Worm (Caenorhabditis elegans) whole organism, L1 larva: ENCODE measurements around the gene F49C12.1.

ENCODE experiments used
- C04F5.9 ChIP-seq: sonication (generic microtip); optimal IDR thresholded peaks from 2 replicates; lab custom pipeline; 2016; ENCODE audit warnings: missing genetic modification characterization, missing compliant biosample characterization
- C16A3.4 ChIP-seq: fragments of 150-350 bp; optimal IDR thresholded peaks from 2 replicates; lab custom pipeline; 2014; ENCODE audit warnings: missing biosample characterization, missing genetic modification characterization
- alr-1 ChIP-seq: fragments of 200-800 bp; sonication (Bioruptor generic); optimal IDR thresholded peaks from 2 replicates; lab custom pipeline; 2018; ENCODE audit warnings: borderline replicate concordance, mild to moderate bottlenecking, missing genetic modification characterization, missing compliant biosample characterization
- aly-2 ChIP-seq: fragments of 150-350 bp; optimal IDR thresholded peaks from 2 replicates; lab custom pipeline; 2014; ENCODE audit warnings: missing biosample characterization, missing genetic modification characterization
- ama-1 ChIP-seq: fragments of 150-350 bp; optimal IDR thresholded peaks from 2 replicates; lab custom pipeline; 2014
- blmp-1 ChIP-seq: fragments of 150-350 bp; optimal IDR thresholded peaks from 2 replicates; lab custom pipeline; 2014; ENCODE audit warnings: missing biosample characterization, missing genetic modification characterization
- ceh-82 ChIP-seq, 3 experiments: fragments of 150-350 bp in 1 of 3; sonication (generic microtip) in 2 of 3; optimal IDR thresholded peaks; 2 replicates each; lab custom pipeline; 2014 to 2017; ENCODE audit warnings: missing biosample characterization in 3 of 3, missing genetic modification characterization in 3 of 3
- ceh-88 ChIP-seq: fragments of 200-800 bp; sonication (Bioruptor generic); IDR thresholded peaks from 2 replicates; pipeline ENCODE4 v1.3.6; 2022; ENCODE audit warnings: missing genetic modification characterization, missing compliant biosample characterization
- dpl-1 ChIP-seq, 3 experiments: fragments of 150-350 bp in 2 of 3; sonication (generic microtip) in 1 of 3; optimal IDR thresholded peaks; 2 replicates each; lab custom pipeline; 2014 to 2017; ENCODE audit warnings: missing biosample characterization in 3 of 3, missing genetic modification characterization in 3 of 3, missing genetic modification reagents in 3 of 3
- efl-1 ChIP-seq, 4 experiments: fragments of 150-350 bp; optimal IDR thresholded peaks in 3 of 4; peaks in 1 of 4; 1 replicate in 1 of 4; 2 replicates in 3 of 4; lab custom pipeline; 2014; ENCODE audit warnings: missing biosample characterization in 2 of 4, missing genetic modification characterization in 2 of 4, missing genetic modification reagents in 2 of 4
- elt-2 ChIP-seq: sonication (generic microtip); optimal IDR thresholded peaks from 2 replicates; lab custom pipeline; 2016; ENCODE audit warnings: missing genetic modification characterization, mild to moderate bottlenecking, inconsistent platforms, missing compliant biosample characterization, missing genetic modification reagents
- ets-5 ChIP-seq: fragments of 200-800 bp; sonication (Bioruptor generic); IDR thresholded peaks from 2 replicates; pipeline ENCODE4 v1.3.6; 2022; ENCODE audit warnings: missing genetic modification characterization, missing compliant biosample characterization
- fkh-4 ChIP-seq: sonication (generic microtip); optimal IDR thresholded peaks from 2 replicates; lab custom pipeline; 2016; ENCODE audit warnings: missing compliant biosample characterization, missing genetic modification characterization, borderline replicate concordance
- fkh-8 ChIP-seq: sonication (generic microtip); optimal IDR thresholded peaks from 2 replicates; lab custom pipeline; 2016; ENCODE audit warnings: mild to moderate bottlenecking, missing genetic modification characterization, missing compliant biosample characterization
- fos-1 ChIP-seq: fragments of 150-350 bp; optimal IDR thresholded peaks from 2 replicates; lab custom pipeline; 2014; ENCODE audit warnings: missing biosample characterization, missing genetic modification characterization
- grh-1 ChIP-seq: fragments of 200-800 bp; sonication (Bioruptor generic); IDR thresholded peaks from 2 replicates; pipeline ENCODE4 v1.3.6; 2022; ENCODE audit warnings: missing genetic modification reagents, missing genetic modification characterization, missing compliant biosample characterization
- hpl-2 ChIP-seq: fragments of 150-350 bp; optimal IDR thresholded peaks from 2 replicates; lab custom pipeline; 2014; ENCODE audit warnings: missing biosample characterization, missing genetic modification reagents, missing genetic modification characterization
- isw-1 ChIP-seq: fragments of 200-800 bp; sonication (Bioruptor generic); IDR thresholded peaks from 2 replicates; pipeline ENCODE4 v1.3.6; 2022; ENCODE audit warnings: missing genetic modification characterization, missing compliant biosample characterization
- jun-1 ChIP-seq: fragments of 150-350 bp; optimal IDR thresholded peaks from 2 replicates; lab custom pipeline; 2014; ENCODE audit warnings: missing biosample characterization, missing genetic modification reagents, missing genetic modification characterization
- lin-14 ChIP-seq: fragments of 200-800 bp; sonication (Bioruptor generic); optimal IDR thresholded peaks from 2 replicates; lab custom pipeline; 2018; ENCODE audit warnings: mild to moderate bottlenecking, missing genetic modification characterization, moderate library complexity, missing compliant biosample characterization
- lin-15B ChIP-seq: fragments of 150-350 bp; sonication (generic microtip); optimal IDR thresholded peaks from 3 replicates; lab custom pipeline; 2014; ENCODE audit warnings: missing biosample characterization, missing genetic modification characterization
- lir-3 ChIP-seq: sonication (generic microtip); optimal IDR thresholded peaks from 2 replicates; lab custom pipeline; 2016; ENCODE audit warnings: mild to moderate bottlenecking, missing genetic modification characterization, moderate library complexity, missing compliant biosample characterization; ENCODE audit not compliant: poor library complexity
- mdl-1 ChIP-seq, 2 experiments: fragments of 150-350 bp; optimal IDR thresholded peaks; 2 replicates each; lab custom pipeline; 2014 to 2017; ENCODE audit warnings: missing biosample characterization in 2 of 2, missing genetic modification characterization in 2 of 2, inconsistent platforms in 1 of 2
- nhr-11 ChIP-seq: fragments of 150-350 bp; optimal IDR thresholded peaks from 2 replicates; lab custom pipeline; 2014; ENCODE audit warnings: missing biosample characterization, missing genetic modification characterization
- nhr-12 ChIP-seq: sonication (generic microtip); optimal IDR thresholded peaks from 2 replicates; lab custom pipeline; 2017; ENCODE audit warnings: missing biosample characterization, missing genetic modification characterization
- nhr-237 ChIP-seq: fragments of 150-350 bp; optimal IDR thresholded peaks from 2 replicates; lab custom pipeline; 2014; ENCODE audit warnings: missing biosample characterization, missing genetic modification characterization
- nhr-84 ChIP-seq: sonication (generic microtip); optimal IDR thresholded peaks from 2 replicates; lab custom pipeline; 2017; ENCODE audit warnings: missing biosample characterization, missing genetic modification characterization
- nhr-90 ChIP-seq: sonication (generic microtip); optimal IDR thresholded peaks from 2 replicates; lab custom pipeline; 2016; ENCODE audit warnings: mild to moderate bottlenecking, missing genetic modification characterization, missing compliant biosample characterization; ENCODE audit not compliant: poor library complexity
- pag-3 ChIP-seq: sonication (generic microtip); optimal IDR thresholded peaks from 2 replicates; lab custom pipeline; 2017; ENCODE audit warnings: missing genetic modification characterization, mild to moderate bottlenecking, missing compliant biosample characterization, antibody characterized with exemption, borderline replicate concordance; ENCODE audit not compliant: insufficient read depth
- pqm-1 ChIP-seq: sonication (generic microtip); optimal IDR thresholded peaks from 3 replicates; lab custom pipeline; 2017; ENCODE audit warnings: missing biosample characterization, missing genetic modification characterization
- skn-1 ChIP-seq: fragments of 150-350 bp; optimal IDR thresholded peaks from 2 replicates; lab custom pipeline; 2014; ENCODE audit warnings: missing biosample characterization, missing genetic modification characterization
- tbx-2 ChIP-seq: sonication (generic microtip); optimal IDR thresholded peaks from 2 replicates; lab custom pipeline; 2016; ENCODE audit warnings: missing genetic modification characterization, missing compliant biosample characterization
- tlp-1 ChIP-seq: fragments of 150-350 bp; optimal IDR thresholded peaks from 2 replicates; lab custom pipeline; 2014; ENCODE audit warnings: missing biosample characterization, missing genetic modification characterization
- unc-130 ChIP-seq: fragments of 150-350 bp; optimal IDR thresholded peaks from 2 replicates; lab custom pipeline; 2017; ENCODE audit warnings: missing biosample characterization, missing genetic modification characterization, inconsistent platforms
- unc-30 ChIP-seq: sonication (generic microtip); optimal IDR thresholded peaks from 2 replicates; lab custom pipeline; 2017; ENCODE audit warnings: missing biosample characterization, missing genetic modification characterization
- unc-86 ChIP-seq: sonication (generic microtip); optimal IDR thresholded peaks from 2 replicates; lab custom pipeline; 2016; ENCODE audit warnings: missing genetic modification characterization, missing compliant biosample characterization
- xbp-1 ChIP-seq: sonication (generic microtip); optimal IDR thresholded peaks from 2 replicates; lab custom pipeline; 2016; ENCODE audit warnings: missing genetic modification characterization, missing compliant biosample characterization
- zag-1 ChIP-seq: fragments of 150-350 bp; optimal IDR thresholded peaks from 2 replicates; lab custom pipeline; 2014; ENCODE audit warnings: missing biosample characterization, missing genetic modification characterization
- zip-4 ChIP-seq: fragments of 200-800 bp; sonication (Bioruptor generic); optimal IDR thresholded peaks from 2 replicates; lab custom pipeline; 2018; ENCODE audit warnings: mild to moderate bottlenecking, missing genetic modification characterization, moderate library complexity, missing compliant biosample characterization
- ztf-11 ChIP-seq, 2 experiments: sonication (generic microtip); optimal IDR thresholded peaks; 2 replicates each; lab custom pipeline; 2016 to 2017; ENCODE audit warnings: missing genetic modification characterization in 2 of 2, missing biosample characterization in 1 of 2, missing compliant biosample characterization in 1 of 2

Gene F49C12.1

ce11 chrIV:9335552-9336251 is 39.5 kb upstream of the F49C12.1 start, which contains the start of the genes coa-4 and T20D3.14 (continued):
- TF ChIP-seq zag-1 (tag; lab: Kevin White, UChicago) (no peak), ets-5 (GFP tag; lab: Robert Waterston, UW) (no peak), elt-2 (tag; lab: Kevin White, UChicago) (peak; percentile 17), ceh-82 (tag; optimal IDR thresholded peaks at IDR 0.05; lab: Kevin White, UChicago) (peak in 2 of 3 experiments; percentile 6 to 26), nhr-237 (tag; lab: Kevin White, UChicago) (no peak), zip-4 (GFP tag; lab: Kevin White, UChicago) (no peak), lin-14 (peak; percentile 75), unc-30 (tag; lab: Kevin White, UChicago) (no peak), blmp-1 (peak; percentile 39), xbp-1 (tag; lab: Kevin White, UChicago) (peak; percentile 48)
- TF ChIP-seq, all 84 proteins: peak for 24

DNA sequence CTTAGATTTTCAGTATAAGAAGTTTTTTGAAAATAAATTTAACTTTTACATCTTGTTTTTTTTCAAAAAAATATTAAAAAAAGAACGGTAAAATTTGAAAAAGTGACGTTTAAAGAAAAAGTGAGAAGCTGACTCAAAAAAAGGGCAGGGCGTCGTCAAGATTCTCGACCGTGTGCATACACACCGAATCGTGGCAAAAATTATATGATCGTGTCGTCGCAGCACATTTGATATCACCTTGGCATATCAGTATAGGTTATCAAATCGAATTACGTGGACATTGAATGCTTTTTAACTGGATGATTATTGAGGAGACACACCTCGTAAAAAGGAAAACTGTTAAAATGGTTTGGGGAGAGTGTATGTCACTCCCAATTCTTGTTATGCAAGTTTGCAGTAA is 36.9 kb upstream of the F49C12.1 start:
- TF ChIP-seq ceh-88 (no peak), efl-1 (optimal IDR thresholded peaks at IDR 0.05; lab: Kevin White, UChicago) (no peak), efl-1 (GFP tag; optimal IDR thresholded peaks at IDR 0.05 in 1 of 2; lab: Kevin White, UChicago) (peak in 1 of 2 experiments; percentile 41), ama-1 (peak; percentile 45), nhr-90 (tag; lab: Kevin White, UChicago) (peak; percentile 5), grh-1 (GFP tag; lab: Robert Waterston, UW) (no peak), elt-2 (tag; lab: Kevin White, UChicago) (peak; percentile 47)
- TF ChIP-seq, all 84 proteins: peak for 4

DNA sequence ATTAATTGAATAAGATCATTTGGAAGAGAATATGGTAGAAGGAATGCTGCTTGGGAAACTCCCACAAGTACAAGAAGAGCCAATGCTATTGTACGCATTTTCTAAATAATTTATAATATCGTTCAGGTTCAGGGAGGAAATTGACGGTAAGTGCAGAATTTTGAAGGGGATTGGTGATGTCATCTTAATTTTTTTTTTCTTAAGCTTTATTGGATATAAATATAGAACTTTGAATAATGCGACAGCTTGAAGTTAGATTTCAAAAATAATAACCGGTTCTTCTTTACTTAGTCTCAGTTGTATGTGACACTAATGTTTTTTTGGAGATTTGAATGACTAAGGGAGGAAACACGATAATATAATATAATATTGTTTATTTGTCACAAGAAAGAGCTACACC is 34.6 kb upstream of the F49C12.1 start, which contains the start of gene nspg-7.1:
nspg-7.1 (minus strand) TSS at position 101 of the 400 bp plus-strand sequence.
- TF ChIP-seq lin-15B = no peak

- TF ChIP-seq lin-15B (no peak), ztf-11 (tag; optimal IDR thresholded peaks at IDR 0.05; lab: Kevin White, UChicago) (no peak)
Measured at ce11 chrIV:9327706-9328105, 31.6 kb upstream of the F49C12.1 start, which contains the start of gene clec-183. clec-183 (plus strand) TSS chrIV:9328006.

ce11 chrIV:9323989-9324506 is 27.9 kb upstream of the F49C12.1 start, which contains the start of the genes nspg-11 and F49C12.15:
nspg-11 (minus strand) TSS chrIV:9324089.
F49C12.15 (plus strand) TSS chrIV:9324456.
- TF ChIP-seq fkh-8 (tag; lab: Kevin White, UChicago) = no peak
- no peak for TF ChIP-seq dpl-1 (GFP tag; optimal IDR thresholded peaks at IDR 0.05; lab: Kevin White, UChicago)
- TF ChIP-seq C04F5.9 (tag; lab: Kevin White, UChicago) = no peak
- no peak for TF ChIP-seq pqm-1 (tag; lab: Kevin White, UChicago)
- TF ChIP-seq lin-15B = no peak
- TF ChIP-seq nhr-84 (tag; lab: Kevin White, UChicago) = no peak
- TF ChIP-seq skn-1 (tag; lab: Kevin White, UChicago) = no peak
- TF ChIP-seq nhr-11 (tag; lab: Kevin White, UChicago) = no peak
- TF ChIP-seq tlp-1 (tag; lab: Kevin White, UChicago) = no peak
- TF ChIP-seq mdl-1 (tag; optimal IDR thresholded peaks at IDR 0.05; lab: Kevin White, UChicago) = no peak
- no peak for TF ChIP-seq aly-2
- no peak for TF ChIP-seq nhr-12 (tag; lab: Kevin White, UChicago)
- no peak for TF ChIP-seq unc-130 (tag; lab: Kevin White, UChicago)
- no peak for TF ChIP-seq C16A3.4 (tag; lab: Kevin White, UChicago)
- TF ChIP-seq, all 84 proteins: peak for 0

DNA sequence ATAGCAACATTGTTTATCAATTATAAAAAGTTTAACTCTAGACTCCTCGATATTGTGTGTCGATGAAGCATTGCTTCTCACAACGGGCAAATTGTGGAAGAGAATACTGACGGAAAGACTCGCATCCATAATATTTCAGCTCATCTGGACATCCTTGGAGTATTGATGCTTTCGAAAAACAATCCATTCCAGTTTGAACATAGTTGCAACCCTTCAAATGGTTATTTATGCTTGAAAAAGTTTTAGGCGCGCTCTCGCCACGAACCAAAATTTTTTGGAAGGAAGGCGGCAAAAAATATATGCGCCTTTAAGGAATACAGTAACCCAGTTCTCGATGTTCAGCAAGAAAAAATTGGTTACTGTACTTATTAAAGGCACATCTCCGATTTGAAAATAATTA is 26.3 kb upstream of the F49C12.1 start:
- TF ChIP-seq alr-1 (tag; lab: Kevin White, UChicago) (no peak), tbx-2 (no peak), lir-3 (tag; lab: Kevin White, UChicago) (no peak), isw-1 (GFP tag; lab: Robert Waterston, UW) (no peak), nhr-11 (tag; lab: Kevin White, UChicago) (no peak), pag-3 (tag; lab: Kevin White, UChicago) (no peak), ceh-88 (no peak), fkh-8 (tag; lab: Kevin White, UChicago) (no peak), fos-1 (tag; lab: Kevin White, UChicago) (no peak), efl-1 (optimal IDR thresholded peaks at IDR 0.05; lab: Kevin White, UChicago) (no peak), efl-1 (GFP tag; optimal IDR thresholded peaks at IDR 0.05 in 1 of 2; lab: Kevin White, UChicago) (peak in 1 of 2 experiments; percentile 68), jun-1 (no peak), hpl-2 (GFP tag; lab: Kevin White, UChicago) (peak; percentile 8), blmp-1 (no peak), fkh-4 (tag; lab: Kevin White, UChicago) (no peak), unc-130 (tag; lab: Kevin White, UChicago) (no peak), unc-86 (no peak)
